Worm (Caenorhabditis elegans) whole organism, mixed stage, embryonic: ENCODE measurements around the gene daf-15.

ENCODE experiments used
- M03D4.4 ChIP-seq: sonication (generic microtip); optimal IDR thresholded peaks from 2 replicates; lab custom pipeline; 2017; ENCODE audit warnings: mild to moderate bottlenecking, missing genetic modification characterization, missing compliant biosample characterization
- blmp-1 ChIP-seq: fragments of 150-350 bp; optimal IDR thresholded peaks from 2 replicates; lab custom pipeline; 2014; ENCODE audit warnings: missing biosample characterization, missing genetic modification characterization
- ceh-39 ChIP-seq: fragments of 150-350 bp; optimal IDR thresholded peaks from 2 replicates; lab custom pipeline; 2014; ENCODE audit warnings: missing biosample characterization, missing genetic modification characterization
- ceh-43 ChIP-seq: fragments of 200-800 bp; sonication (Bioruptor generic); optimal IDR thresholded peaks from 2 replicates; lab custom pipeline; 2018; ENCODE audit warnings: mild to moderate bottlenecking, missing genetic modification characterization, moderate library complexity, missing compliant biosample characterization
- ceh-83 ChIP-seq: fragments of 200-800 bp; sonication (Bioruptor generic); optimal IDR thresholded peaks from 2 replicates; lab custom pipeline; 2018; ENCODE audit warnings: mild to moderate bottlenecking, missing genetic modification characterization, missing compliant biosample characterization
- cnd-1 ChIP-seq: fragments of 200-800 bp; sonication (Bioruptor generic); optimal IDR thresholded peaks from 2 replicates; lab custom pipeline; 2018; ENCODE audit warnings: mild to moderate bottlenecking, missing genetic modification characterization, missing compliant biosample characterization
- drap-1 ChIP-seq: fragments of 200-800 bp; sonication (Bioruptor generic); optimal IDR thresholded peaks from 3 replicates; lab custom pipeline; 2018; ENCODE audit warnings: mild to moderate bottlenecking, missing genetic modification characterization, missing compliant biosample characterization
- elt-1 ChIP-seq: sonication (generic microtip); optimal IDR thresholded peaks from 2 replicates; lab custom pipeline; 2017; ENCODE audit warnings: missing genetic modification characterization, mild to moderate bottlenecking, missing compliant biosample characterization, antibody characterized with exemption, moderate library complexity, borderline replicate concordance; ENCODE audit not compliant: insufficient read depth
- elt-3 ChIP-seq: fragments of 150-350 bp; optimal IDR thresholded peaks from 2 replicates; lab custom pipeline; 2014; ENCODE audit warnings: missing biosample characterization, missing genetic modification characterization
- flh-1 ChIP-seq: fragments of 200-800 bp; sonication (Bioruptor generic); optimal IDR thresholded peaks from 2 replicates; lab custom pipeline; 2018; ENCODE audit warnings: mild to moderate bottlenecking, missing genetic modification characterization, moderate library complexity, missing compliant biosample characterization
- ham-2 ChIP-seq: fragments of 200-800 bp; sonication (Bioruptor generic); optimal IDR thresholded peaks from 2 replicates; lab custom pipeline; 2018; ENCODE audit warnings: mild to moderate bottlenecking, missing genetic modification characterization, missing compliant biosample characterization
- hlh-1 ChIP-seq: fragments of 150-350 bp; optimal IDR thresholded peaks from 2 replicates; lab custom pipeline; 2014; ENCODE audit warnings: missing biosample characterization, missing genetic modification reagents, missing genetic modification characterization
- lin-13 ChIP-seq: fragments of 150-350 bp; optimal IDR thresholded peaks from 2 replicates; lab custom pipeline; 2014; ENCODE audit warnings: missing biosample characterization, missing genetic modification characterization
- lsy-2 ChIP-seq: fragments of 150-350 bp; optimal IDR thresholded peaks from 2 replicates; lab custom pipeline; 2014; ENCODE audit warnings: missing biosample characterization, missing genetic modification characterization
- mab-5 ChIP-seq: fragments of 150-350 bp; optimal IDR thresholded peaks from 2 replicates; lab custom pipeline; 2014; ENCODE audit warnings: missing biosample characterization, missing genetic modification characterization
- mep-1 ChIP-seq: fragments of 150-350 bp; optimal IDR thresholded peaks from 2 replicates; lab custom pipeline; 2017; ENCODE audit warnings: missing biosample characterization, missing genetic modification reagents, missing genetic modification characterization, inconsistent platforms
- mls-2 ChIP-seq: sonication (generic microtip); optimal IDR thresholded peaks from 2 replicates; lab custom pipeline; 2016; ENCODE audit warnings: mild to moderate bottlenecking, missing genetic modification characterization, moderate library complexity, missing compliant biosample characterization
- nhr-12 ChIP-seq: fragments of 150-350 bp; optimal IDR thresholded peaks from 2 replicates; lab custom pipeline; 2014; ENCODE audit warnings: missing biosample characterization, missing genetic modification characterization
- nhr-2 ChIP-seq: fragments of 150-350 bp; optimal IDR thresholded peaks from 2 replicates; lab custom pipeline; 2014; ENCODE audit warnings: missing biosample characterization, missing genetic modification characterization
- nhr-237 ChIP-seq: fragments of 150-350 bp; optimal IDR thresholded peaks from 2 replicates; lab custom pipeline; 2014; ENCODE audit warnings: missing biosample characterization, missing genetic modification characterization
- nhr-28 ChIP-seq: fragments of 150-350 bp; optimal IDR thresholded peaks from 2 replicates; lab custom pipeline; 2014; ENCODE audit warnings: missing biosample characterization, missing genetic modification characterization
- nhr-76 ChIP-seq: sonication (generic microtip); optimal IDR thresholded peaks from 2 replicates; lab custom pipeline; 2017; ENCODE audit warnings: missing biosample characterization, missing genetic modification characterization
- pha-4 ChIP-seq: fragments of 150-350 bp; optimal IDR thresholded peaks from 2 replicates; lab custom pipeline; 2018; ENCODE audit warnings: missing biosample characterization, missing genetic modification reagents, missing genetic modification characterization
- sem-2 ChIP-seq: fragments of 200-800 bp; sonication (Bioruptor generic); optimal IDR thresholded peaks from 2 replicates; lab custom pipeline; 2018; ENCODE audit warnings: mild to moderate bottlenecking, missing genetic modification characterization, missing compliant biosample characterization
- snpc-4 ChIP-seq: fragments of 150-350 bp; optimal IDR thresholded peaks from 2 replicates; lab custom pipeline; 2014; ENCODE audit warnings: missing biosample characterization, missing genetic modification characterization
- sptf-1 ChIP-seq: sonication (generic microtip); optimal IDR thresholded peaks from 2 replicates; lab custom pipeline; 2017; ENCODE audit warnings: mild to moderate bottlenecking, missing genetic modification characterization, moderate library complexity, missing compliant biosample characterization
- tbx-8 ChIP-seq: fragments of 200-800 bp; sonication (Bioruptor generic); optimal IDR thresholded peaks from 2 replicates; lab custom pipeline; 2018; ENCODE audit warnings: mild to moderate bottlenecking, missing genetic modification characterization, moderate library complexity, missing compliant biosample characterization
- unc-120 ChIP-seq: sonication (generic microtip); optimal IDR thresholded peaks from 2 replicates; lab custom pipeline; 2017; ENCODE audit warnings: missing genetic modification characterization, missing compliant biosample characterization; ENCODE audit not compliant: poor library complexity, severe bottlenecking
- unc-39 ChIP-seq: fragments of 150-350 bp; optimal IDR thresholded peaks from 2 replicates; lab custom pipeline; 2014; ENCODE audit warnings: missing biosample characterization, missing genetic modification characterization
- unc-62 ChIP-seq: fragments of 150-350 bp; optimal IDR thresholded peaks from 2 replicates; lab custom pipeline; 2014; ENCODE audit warnings: missing biosample characterization, missing genetic modification reagents, missing genetic modification characterization
- zip-8 ChIP-seq: fragments of 150-350 bp; optimal IDR thresholded peaks from 2 replicates; lab custom pipeline; 2014; ENCODE audit warnings: missing biosample characterization, missing genetic modification characterization
- ztf-11 ChIP-seq: fragments of 150-350 bp; optimal IDR thresholded peaks from 2 replicates; lab custom pipeline; 2014; ENCODE audit warnings: missing biosample characterization, missing genetic modification characterization

Gene daf-15

ce11 chrIV:9422408-9422807 lies 36.4 kb downstream of the daf-15 start, which contains the start of gene F56D5.9:
Gene F56D5.9, minus strand, starts transcription at chrIV:9422508.
- TF ChIP-seq unc-62 (GFP tag; lab: Kevin White, UChicago) = no peak
- no peak for TF ChIP-seq nhr-12 (tag; lab: Kevin White, UChicago)
- no peak for TF ChIP-seq flh-1 (GFP tag; lab: Kevin White, UChicago)
- TF ChIP-seq elt-3 (tag; lab: Kevin White, UChicago) = no peak
- no peak for TF ChIP-seq M03D4.4 (tag; lab: Kevin White, UChicago)
- TF ChIP-seq ham-2 (GFP tag; lab: Kevin White, UChicago) = no peak
- TF ChIP-seq elt-1 (tag; lab: Kevin White, UChicago) = no peak

DNA sequence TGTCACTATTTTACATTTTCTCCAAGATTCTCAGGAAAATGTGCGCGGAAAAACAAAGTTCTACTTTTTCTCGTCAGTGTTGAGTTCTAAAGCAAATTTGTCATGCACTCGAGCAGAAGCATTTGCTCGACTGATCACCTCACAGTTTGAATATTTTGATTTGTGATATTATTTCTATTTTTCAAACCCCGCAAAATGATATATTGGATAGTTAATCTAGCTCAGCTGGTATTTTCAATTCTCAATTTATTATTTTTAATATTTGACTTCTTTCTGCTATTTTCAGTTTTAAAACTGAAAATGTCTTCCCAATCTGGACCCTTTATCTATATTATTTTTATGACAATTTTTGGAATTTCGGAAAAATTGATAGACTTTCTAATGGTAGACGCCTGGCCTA lies 37.1 kb downstream of the daf-15 start, which contains the start of gene srxa-2:
srxa-2 (plus strand) TSS at position 301 of the 400 bp plus-strand sequence.
- no peak for TF ChIP-seq unc-39 (tag; lab: Kevin White, UChicago)
- no peak for TF ChIP-seq mep-1 (tag; lab: Kevin White, UChicago)
- no peak for TF ChIP-seq tbx-8 (GFP tag; lab: Kevin White, UChicago)
- TF ChIP-seq ham-2 (GFP tag; lab: Kevin White, UChicago) = no peak
- no peak for TF ChIP-seq ceh-39 (tag; lab: Kevin White, UChicago)
- TF ChIP-seq nhr-237 = no peak
- no peak for TF ChIP-seq lin-13
- TF ChIP-seq nhr-12 (tag; lab: Kevin White, UChicago) = no peak
- TF ChIP-seq pha-4 (tag; lab: Kevin White, UChicago) = no peak
- no peak for TF ChIP-seq nhr-2 (tag; lab: Kevin White, UChicago)
- no peak for TF ChIP-seq nhr-28 (tag; lab: Kevin White, UChicago)
- TF ChIP-seq sptf-1 = no peak
- TF ChIP-seq hlh-1 (tag; lab: Kevin White, UChicago) = no peak
- no peak for TF ChIP-seq mab-5 (tag; lab: Kevin White, UChicago)

DNA sequence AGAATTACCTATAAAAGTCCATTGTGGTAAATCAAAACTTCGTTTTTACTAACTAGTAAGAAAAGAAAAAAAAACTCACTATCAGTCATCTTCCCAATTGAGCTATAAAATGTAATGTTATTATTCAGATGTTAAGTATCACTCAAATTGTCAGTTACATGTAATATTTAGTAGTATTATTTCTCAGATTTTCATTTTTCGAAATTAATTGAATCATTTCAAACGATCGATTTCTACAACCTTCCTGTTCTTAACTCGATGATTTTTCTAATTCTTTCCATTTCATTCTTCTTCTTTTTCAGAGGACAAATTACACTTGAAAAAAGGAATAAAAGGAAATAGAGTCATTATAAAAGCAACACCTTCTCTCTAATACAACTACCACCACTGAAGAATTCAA lies 42.0 kb downstream of the daf-15 start, which contains the start of gene F59B8.1:
F59B8.1 (plus strand) TSS at position 301 of the 400 bp plus-strand sequence.
- no peak for TF ChIP-seq cnd-1 (tag; lab: Kevin White, UChicago)
- TF ChIP-seq ham-2 (GFP tag; lab: Kevin White, UChicago) = no peak
- TF ChIP-seq mab-5 (tag; lab: Kevin White, UChicago) = no peak
- no peak for TF ChIP-seq ceh-83 (GFP tag; lab: Kevin White, UChicago)
- TF ChIP-seq nhr-2 (tag; lab: Kevin White, UChicago) = no peak
- no peak for TF ChIP-seq unc-120 (tag; lab: Kevin White, UChicago)
- TF ChIP-seq elt-1 (tag; lab: Kevin White, UChicago) = no peak
- TF ChIP-seq tbx-8 (GFP tag; lab: Kevin White, UChicago) = no peak
- no peak for TF ChIP-seq mls-2
- TF ChIP-seq blmp-1 (tag; lab: Kevin White, UChicago) = no peak

DNA sequence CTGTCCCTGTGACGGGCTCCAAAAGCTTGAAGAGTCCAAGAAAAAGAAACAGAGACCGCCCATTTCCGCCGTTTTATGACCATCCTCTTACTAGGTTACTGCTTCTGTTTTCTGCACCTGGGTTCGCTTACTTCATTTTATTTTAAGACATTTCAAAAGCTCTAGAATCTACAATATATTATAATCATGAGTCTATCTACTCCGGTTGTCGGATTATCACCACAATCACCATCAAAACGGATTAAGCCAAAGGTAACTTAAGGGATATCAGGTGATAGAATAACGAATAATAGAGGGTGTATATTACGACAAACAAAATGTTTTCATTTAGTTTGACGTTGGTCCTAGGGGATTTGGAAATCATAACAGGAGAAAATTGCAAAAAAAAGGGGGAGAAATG lies 46.3 kb downstream of the daf-15 start:
- TF ChIP-seq drap-1 (GFP tag; lab: Kevin White, UChicago) (no peak), nhr-237 (no peak), snpc-4 (no peak), sem-2 (GFP tag; lab: Kevin White, UChicago) (no peak), pha-4 (tag; lab: Kevin White, UChicago) (no peak), tbx-8 (GFP tag; lab: Kevin White, UChicago) (no peak), nhr-76 (tag; lab: Kevin White, UChicago) (no peak), nhr-2 (tag; lab: Kevin White, UChicago) (no peak), ceh-43 (GFP tag; lab: Kevin White, UChicago) (no peak), unc-62 (GFP tag; lab: Kevin White, UChicago) (no peak), zip-8 (tag; lab: Kevin White, UChicago) (no peak), elt-3 (tag; lab: Kevin White, UChicago) (no peak), mls-2 (no peak), mep-1 (tag; lab: Kevin White, UChicago) (no peak), M03D4.4 (tag; lab: Kevin White, UChicago) (no peak), lsy-2 (tag; lab: Kevin White, UChicago) (no peak), ztf-11 (no peak)

- TF ChIP-seq blmp-1 (tag; lab: Kevin White, UChicago) (no peak), sem-2 (GFP tag; lab: Kevin White, UChicago) (no peak), mls-2 (no peak), unc-39 (tag; lab: Kevin White, UChicago) (no peak), sptf-1 (no peak), ztf-11 (no peak), snpc-4 (no peak), zip-8 (tag; lab: Kevin White, UChicago) (no peak), ceh-43 (GFP tag; lab: Kevin White, UChicago) (no peak), pha-4 (tag; lab: Kevin White, UChicago) (no peak), nhr-237 (no peak), ceh-39 (tag; lab: Kevin White, UChicago) (no peak), ham-2 (GFP tag; lab: Kevin White, UChicago) (no peak), unc-62 (GFP tag; lab: Kevin White, UChicago) (no peak), lsy-2 (tag; lab: Kevin White, UChicago) (no peak), hlh-1 (tag; lab: Kevin White, UChicago) (no peak), nhr-2 (tag; lab: Kevin White, UChicago) (no peak), nhr-28 (tag; lab: Kevin White, UChicago) (no peak)
Observed at ce11 chrIV:9438753-9439152, 52.7 kb downstream of the daf-15 start.
